Worm (Caenorhabditis elegans): Measurements from ENCODE around the gene cest-10.

The cest-10 gene

DNA sequence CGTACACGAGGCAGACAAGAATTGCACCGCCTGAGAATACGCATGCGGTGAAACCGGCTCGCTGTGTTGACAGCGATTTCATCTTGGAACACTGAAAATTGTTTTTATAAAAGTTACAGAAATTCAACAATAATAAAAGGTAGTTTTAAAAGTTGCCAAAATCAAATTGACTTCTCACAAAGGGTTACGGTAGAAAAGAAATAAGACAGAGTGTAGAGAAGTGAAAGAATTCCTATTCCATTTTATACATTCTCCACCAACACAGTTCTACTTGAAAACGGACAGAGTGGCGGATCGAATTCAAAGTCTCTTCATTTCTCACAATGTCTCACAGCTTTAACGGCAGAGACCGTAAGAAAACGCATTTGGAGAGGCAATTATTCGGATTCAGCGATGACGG, 27.9 kb upstream of the cest-10 start, which contains the start of gene col-113 (continued):
- TF ChIP-seq nhr-111 (GFP tag; optimal IDR thresholded peaks at IDR 0.05): no peak
- TF ChIP-seq zag-1 (tag; optimal IDR thresholded peaks at IDR 0.05): no peak

DNA sequence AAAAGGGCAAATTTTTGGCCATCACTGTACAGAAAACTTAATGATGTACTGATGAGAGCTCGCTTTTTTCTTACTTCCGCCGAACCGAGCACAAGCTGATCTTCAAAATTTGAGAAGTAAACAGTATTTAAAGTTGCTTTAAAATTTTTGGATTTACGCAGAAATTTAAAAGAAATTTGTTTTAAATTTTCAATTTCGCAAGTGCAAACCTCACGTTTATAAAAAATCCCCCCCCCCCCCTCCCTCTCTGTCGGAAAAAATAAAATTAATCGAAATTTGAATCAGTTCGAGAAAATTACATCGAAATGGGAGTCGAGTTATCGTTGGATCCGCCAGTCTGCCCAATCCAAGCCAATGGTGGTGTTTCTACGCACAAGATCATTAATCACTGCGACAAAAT, 27.0 kb upstream of the cest-10 start, which contains the start of gene C34D4.3:
Gene C34D4.3 (plus strand): TSS at position 301 of the 400 bp plus-strand sequence.
- TF ChIP-seq aha-1 (tag) (peak; percentile 10), mep-1 (tag; optimal IDR thresholded peaks at IDR 0.05) (no peak)

DNA sequence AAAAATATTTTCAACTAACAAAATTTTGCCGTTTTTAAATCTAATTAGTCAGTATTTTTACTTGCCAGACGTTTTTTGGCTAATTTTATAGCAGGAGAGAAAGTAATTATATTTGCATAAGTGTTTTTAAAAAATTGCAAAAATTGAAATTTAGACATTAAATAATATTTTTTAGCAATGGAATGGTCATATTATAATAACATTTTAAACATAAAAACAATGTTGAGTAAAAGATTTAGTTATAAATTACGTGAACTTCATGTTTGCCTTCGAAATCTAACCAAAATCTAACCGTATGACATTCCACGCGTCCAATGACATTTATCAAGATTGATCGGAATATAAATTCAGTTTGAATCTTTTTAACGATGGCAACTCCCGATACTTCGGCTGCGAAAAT, 26.0 kb upstream of the cest-10 start, which contains the start of gene C34D4.2:
Gene C34D4.2 (plus strand): TSS at position 301 of the 400 bp plus-strand sequence.
- no peak for TF ChIP-seq lin-39 (tag; optimal IDR thresholded peaks at IDR 0.05)
- no peak for TF ChIP-seq saeg-2 (GFP tag; IDR thresholded peaks at IDR 0.05)
- TF ChIP-seq nhr-28 (tag; optimal IDR thresholded peaks at IDR 0.05): no peak
- no peak for TF ChIP-seq nhr-76 (tag; optimal IDR thresholded peaks at IDR 0.05)
- TF ChIP-seq madf-9 (GFP tag; conservative IDR thresholded peaks at IDR 0.05): no peak
- no peak for TF ChIP-seq zag-1 (tag; optimal IDR thresholded peaks at IDR 0.05)
- TF ChIP-seq rbr-2 (tag; optimal IDR thresholded peaks at IDR 0.05): no peak

DNA sequence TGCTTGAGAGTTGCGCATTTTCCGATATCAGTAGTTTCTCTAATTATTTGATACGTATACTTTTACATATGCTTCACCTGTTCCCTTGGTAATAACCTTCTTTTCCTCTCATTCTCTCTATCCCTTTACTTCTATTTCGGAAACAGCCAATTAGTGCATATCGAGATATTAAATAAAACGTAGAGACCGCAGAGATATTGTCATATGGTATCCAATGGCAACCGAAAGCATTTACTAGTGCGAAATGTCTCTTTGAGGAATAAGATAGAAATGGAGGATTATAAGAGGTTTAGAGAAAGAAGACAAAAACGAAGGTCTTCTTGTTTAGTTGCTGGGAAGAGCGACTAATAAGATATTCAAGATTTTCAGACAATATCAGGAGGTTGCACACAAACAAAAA, 24.0 kb upstream of the cest-10 start, which contains the start of gene maph-9:
Gene maph-9 (plus strand): TSS at position 273 of the 400 bp plus-strand sequence.
- peak; percentile 67 for TF ChIP-seq aha-1 (tag)
- no peak for TF ChIP-seq tra-1 (GFP tag; IDR thresholded peaks at IDR 0.05)

DNA sequence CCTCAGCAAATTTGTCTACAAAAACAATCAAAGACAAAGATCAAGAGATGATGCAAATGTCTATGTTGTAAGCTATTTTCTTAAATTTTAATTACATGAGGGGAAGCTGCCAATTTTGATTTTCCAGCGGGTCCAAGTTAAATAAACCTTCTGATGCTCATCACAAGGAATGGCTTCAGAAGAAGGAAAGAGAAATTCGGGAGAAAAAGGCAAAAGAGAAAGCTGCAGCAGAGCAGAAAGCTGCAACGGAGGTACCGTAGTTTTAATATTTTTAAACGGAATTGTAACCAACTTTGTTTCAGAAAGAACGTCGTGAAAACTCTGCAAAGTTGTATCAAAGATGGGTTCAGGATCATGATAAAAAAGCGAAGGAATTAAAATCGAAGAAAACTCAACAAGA, 22.2 kb upstream of the cest-10 start:
- no peak for TF ChIP-seq tag-97 (GFP tag; IDR thresholded peaks at IDR 0.05)
- no peak for TF ChIP-seq nhr-25 (tag; optimal IDR thresholded peaks at IDR 0.05; ENCODE audit: borderline replicate concordance, insufficient read depth)
- TF ChIP-seq aha-1 (tag): peak; percentile 94
- TF ChIP-seq hlh-30 (tag; optimal IDR thresholded peaks at IDR 0.05; ENCODE audit: insufficient read depth): no peak
- no peak for TF ChIP-seq T20F7.1 (GFP tag; optimal IDR thresholded peaks at IDR 0.05)
- TF ChIP-seq Y5F2A.4 (GFP tag; optimal IDR thresholded peaks at IDR 0.05): no peak
- no peak for TF ChIP-seq lin-13 (GFP tag; optimal IDR thresholded peaks at IDR 0.05)
- no peak for TF ChIP-seq F37D6.2 (tag; optimal IDR thresholded peaks at IDR 0.05)
- no peak for TF ChIP-seq snpc-4 (tag; optimal IDR thresholded peaks at IDR 0.05)

DNA sequence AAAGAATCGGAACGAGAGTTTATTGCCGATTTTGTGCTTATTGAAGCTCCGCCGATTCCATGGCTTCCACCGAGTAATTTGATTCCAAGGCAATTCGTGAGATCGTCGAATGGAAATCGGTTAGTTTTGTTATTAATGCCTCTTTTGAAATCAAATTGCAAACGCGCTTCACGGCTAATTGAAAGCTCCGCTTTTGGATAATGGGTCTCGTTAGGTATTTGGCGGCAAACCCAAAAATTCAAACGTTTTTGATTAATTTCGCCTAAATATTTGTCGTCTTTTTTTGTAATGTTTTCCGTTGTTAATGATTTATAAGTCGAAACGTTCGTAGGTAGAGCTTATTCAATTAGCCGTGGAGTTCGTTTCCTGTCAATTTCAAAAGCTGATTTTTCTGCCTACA, 20.8 kb upstream of the cest-10 start:
- TF ChIP-seq dpl-1 (GFP tag; optimal IDR thresholded peaks at IDR 0.05) (no peak), vab-7 (GFP tag; IDR thresholded peaks at IDR 0.05) (no peak), skn-1 (tag; optimal IDR thresholded peaks at IDR 0.05) (no peak), egl-27 (tag; optimal IDR thresholded peaks at IDR 0.05) (no peak), gei-8 (GFP tag; optimal IDR thresholded peaks at IDR 0.05) (no peak), ZK546.5 (tag; optimal IDR thresholded peaks at IDR 0.05) (no peak), nhr-111 (GFP tag; optimal IDR thresholded peaks at IDR 0.05) (no peak), unc-62 (GFP tag; optimal IDR thresholded peaks at IDR 0.05 in 1 of 2) (no peak), unc-62 (tag; optimal IDR thresholded peaks at IDR 0.05) (no peak), zfp-3 (GFP tag; conservative IDR thresholded peaks at IDR 0.05) (no peak), aha-1 (tag) (no peak), lin-13 (GFP tag; optimal IDR thresholded peaks at IDR 0.05) (no peak), nhr-237 (tag; optimal IDR thresholded peaks at IDR 0.05) (no peak), saeg-2 (GFP tag; IDR thresholded peaks at IDR 0.05) (no peak)

DNA sequence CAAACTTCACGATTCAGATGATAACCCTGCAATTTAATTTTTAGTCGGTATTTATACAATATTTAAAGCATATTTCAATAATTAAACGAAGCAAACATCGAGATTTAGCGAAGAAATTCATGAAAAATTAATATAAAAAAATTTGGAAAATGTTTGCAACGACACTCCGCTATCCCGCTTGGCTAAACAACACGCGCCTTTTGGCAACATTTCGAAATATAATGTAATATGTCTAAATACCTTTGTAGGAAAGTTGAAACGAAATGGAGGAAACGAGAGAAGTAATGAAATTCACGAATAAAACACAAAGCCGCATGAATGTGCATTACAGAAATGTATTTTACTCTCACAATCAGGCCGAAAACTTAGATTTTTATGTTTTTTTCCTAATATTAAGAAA, 14.6 kb upstream of the cest-10 start, which contains the start of gene rpc-1:
Gene rpc-1 (minus strand): TSS at position 26 of the 400 bp plus-strand sequence.
- TF ChIP-seq dpl-1 (GFP tag; optimal IDR thresholded peaks at IDR 0.05) (peak; percentile 69), lsy-2 (tag; optimal IDR thresholded peaks at IDR 0.05) (no peak), hlh-30 (tag; optimal IDR thresholded peaks at IDR 0.05; ENCODE audit: insufficient read depth) (peak; percentile 29), T20F7.1 (GFP tag; optimal IDR thresholded peaks at IDR 0.05) (peak; percentile 95), zip-2 (tag; optimal IDR thresholded peaks at IDR 0.05) (peak; percentile 86)
